Fruit fly (Drosophila melanogaster) whole organism, embryonic: ENCODE measurements around the gene ssp3.
A peak's percentile ranks its signal among the peaks of the same experiment; 100 is the strongest.

Experiments used
- Bdp1 ChIP-seq: fragments of 200-800 bp; sonication (Bioruptor generic); optimal IDR thresholded peaks from 3 replicates; lab custom pipeline; 2016; ENCODE audit warnings: missing biosample characterization, missing genetic modification characterization
- CG10321 ChIP-seq: fragments of 200-800 bp; sonication (Bioruptor generic); IDR thresholded peaks from 2 replicates; pipeline ENCODE4 v1.3.6; 2022; ENCODE audit warnings: missing biosample characterization, missing genetic modification characterization
- CG12659 ChIP-seq: fragments of 200-800 bp; sonication (Bioruptor generic); optimal IDR thresholded peaks from 3 replicates; lab custom pipeline; 2017; ENCODE audit warnings: mild to moderate bottlenecking, missing biosample characterization, missing genetic modification reagents, missing genetic modification characterization
- CG12744 ChIP-seq: fragments of 200-800 bp; sonication (Bioruptor generic); optimal IDR thresholded peaks from 2 replicates; lab custom pipeline; 2016; ENCODE audit warnings: missing biosample characterization, missing genetic modification characterization
- CG14710 ChIP-seq: fragments of 200-800 bp; sonication (Bioruptor generic); optimal IDR thresholded peaks from 3 replicates; lab custom pipeline; 2019; ENCODE audit warnings: missing biosample characterization, mild to moderate bottlenecking, missing genetic modification characterization, moderate library complexity
- CG16815 ChIP-seq: fragments of 200-800 bp; sonication (Bioruptor generic); optimal IDR thresholded peaks from 3 replicates; lab custom pipeline; 2017; ENCODE audit warnings: missing biosample characterization, mild to moderate bottlenecking, missing genetic modification characterization
- CG17361 ChIP-seq: fragments of 200-800 bp; sonication (Bioruptor generic); IDR thresholded peaks from 3 replicates; pipeline ENCODE4 v1.3.6; 2022; ENCODE audit warnings: missing biosample characterization, missing genetic modification characterization
- CG18262 ChIP-seq: fragments of 200-800 bp; optimal IDR thresholded peaks from 3 replicates; lab custom pipeline; 2019; ENCODE audit warnings: missing biosample characterization, mild to moderate bottlenecking, missing genetic modification characterization, moderate library complexity
- CG30403 ChIP-seq: fragments of 200-800 bp; sonication (Bioruptor generic); optimal IDR thresholded peaks from 3 replicates; lab custom pipeline; 2016; ENCODE audit warnings: missing biosample characterization, missing genetic modification characterization
- CG31224 ChIP-seq: fragments of 200-800 bp; sonication (Bioruptor generic); IDR thresholded peaks from 2 replicates; pipeline ENCODE4 v1.3.6; 2022; ENCODE audit warnings: missing biosample characterization, missing genetic modification characterization
- CG32772 ChIP-seq: fragments of 200-800 bp; sonication (Bioruptor generic); IDR thresholded peaks from 2 replicates; pipeline ENCODE4 v1.3.6; 2022; ENCODE audit warnings: missing biosample characterization, missing genetic modification characterization
- CG34224 ChIP-seq: fragments of 200-800 bp; sonication (Bioruptor generic); IDR thresholded peaks from 3 replicates; pipeline ENCODE4 v1.3.6; 2022; ENCODE audit warnings: missing biosample characterization, missing genetic modification characterization; ENCODE audit not compliant: partially characterized antibody
- CG3995 ChIP-seq: fragments of 200-800 bp; sonication (Bioruptor generic); optimal IDR thresholded peaks from 3 replicates; lab custom pipeline; 2016; ENCODE audit warnings: missing biosample characterization, missing genetic modification characterization
- CG4730 ChIP-seq: fragments of 200-800 bp; sonication (Bioruptor generic); IDR thresholded peaks from 2 replicates; pipeline ENCODE4 v1.3.6; 2022; ENCODE audit warnings: missing biosample characterization, missing genetic modification characterization
- CG4820 ChIP-seq: fragments of 200-800 bp; sonication (Bioruptor generic); optimal IDR thresholded peaks from 3 replicates; lab custom pipeline; 2016; ENCODE audit warnings: missing biosample characterization, missing genetic modification characterization
- CG4854 ChIP-seq: fragments of 200-800 bp; sonication (Bioruptor generic); optimal IDR thresholded peaks from 2 replicates; lab custom pipeline; 2016; ENCODE audit warnings: missing biosample characterization, missing genetic modification characterization, inconsistent platforms
- CG5180 ChIP-seq: fragments of 200-800 bp; sonication (Bioruptor generic); optimal IDR thresholded peaks from 3 replicates; lab custom pipeline; 2017; ENCODE audit warnings: missing biosample characterization, missing genetic modification characterization, mild to moderate bottlenecking, moderate library complexity, missing genetic modification reagents
- CG7839 ChIP-seq: fragments of 200-800 bp; sonication (Bioruptor generic); optimal IDR thresholded peaks from 3 replicates; lab custom pipeline; 2018; ENCODE audit warnings: missing biosample characterization, mild to moderate bottlenecking, missing genetic modification characterization, moderate library complexity
- CG7987 ChIP-seq: fragments of 200-800 bp; sonication (Bioruptor generic); optimal IDR thresholded peaks from 2 replicates; lab custom pipeline; 2018; ENCODE audit warnings: missing biosample characterization, mild to moderate bottlenecking, missing genetic modification characterization, moderate library complexity
- CG8290 ChIP-seq, 3 experiments: fragments of 200-800 bp; sonication (Bioruptor generic); optimal IDR thresholded peaks; 2 replicates each; lab custom pipeline; 2016 to 2019; ENCODE audit warnings: missing biosample characterization in 3 of 3, missing genetic modification characterization in 3 of 3, mild to moderate bottlenecking in 2 of 3, moderate library complexity in 1 of 3
- CG9817 ChIP-seq: fragments of 200-800 bp; sonication (Bioruptor generic); optimal IDR thresholded peaks from 2 replicates; lab custom pipeline; 2018; ENCODE audit warnings: missing biosample characterization, mild to moderate bottlenecking, missing genetic modification characterization, moderate library complexity
- CTCF ChIP-seq: fragments of 200-800 bp; sonication (Bioruptor generic); optimal IDR thresholded peaks from 2 replicates; lab custom pipeline; 2017; ENCODE audit warnings: missing biosample characterization, mild to moderate bottlenecking, missing genetic modification characterization, moderate library complexity
- CkIIα-i1 ChIP-seq: fragments of 200-800 bp; sonication (Bioruptor generic); IDR thresholded peaks from 2 replicates; pipeline ENCODE4 v1.3.6; 2022; ENCODE audit warnings: missing biosample characterization, missing genetic modification characterization
- D ChIP-seq, 2 experiments: fragments of 200-800 bp in 1 of 2; fragments of >200 bp in 1 of 2; sonication (Bioruptor generic) in 1 of 2; optimal IDR thresholded peaks; 2 replicates in 1 of 2; 3 replicates in 1 of 2; lab custom pipeline; 2017; ENCODE audit warnings: mild to moderate bottlenecking in 1 of 2, missing biosample characterization in 1 of 2, missing genetic modification characterization in 1 of 2, missing genetic modification reagents in 1 of 2
- Elba2 ChIP-seq: fragments of 200-800 bp; sonication (Bioruptor generic); optimal IDR thresholded peaks from 3 replicates; lab custom pipeline; 2016; ENCODE audit warnings: missing biosample characterization, missing genetic modification characterization
- NC2β ChIP-seq: fragments of 200-800 bp; sonication (Bioruptor generic); optimal IDR thresholded peaks from 2 replicates; lab custom pipeline; 2016; ENCODE audit warnings: missing biosample characterization, missing genetic modification characterization
- Sox100B ChIP-seq: fragments of 200-800 bp; sonication (Bioruptor generic); optimal IDR thresholded peaks from 3 replicates; lab custom pipeline; 2018; ENCODE audit warnings: missing biosample characterization, mild to moderate bottlenecking, missing genetic modification characterization
- Sry-β ChIP-seq: fragments of 200-800 bp; sonication (Bioruptor generic); optimal IDR thresholded peaks from 2 replicates; lab custom pipeline; 2018; ENCODE audit warnings: missing biosample characterization, mild to moderate bottlenecking, missing genetic modification characterization, moderate library complexity
- corto ChIP-seq: fragments of 200-800 bp; sonication (Bioruptor generic); optimal IDR thresholded peaks from 2 replicates; lab custom pipeline; 2016; ENCODE audit warnings: missing biosample characterization, mild to moderate bottlenecking, missing genetic modification characterization, moderate library complexity
- crc ChIP-seq: fragments of 200-800 bp; sonication (Bioruptor generic); optimal IDR thresholded peaks from 2 replicates; lab custom pipeline; 2016; ENCODE audit warnings: missing biosample characterization, missing genetic modification characterization
- cwo ChIP-seq: fragments of 200-800 bp; sonication (Bioruptor generic); optimal IDR thresholded peaks from 3 replicates; lab custom pipeline; 2017; ENCODE audit warnings: missing biosample characterization, missing genetic modification characterization, mild to moderate bottlenecking, moderate library complexity, missing genetic modification reagents
- dati ChIP-seq: fragments of 200-800 bp; sonication (Bioruptor generic); IDR thresholded peaks from 2 replicates; pipeline ENCODE4 v1.3.6; 2022; ENCODE audit warnings: missing biosample characterization, missing genetic modification characterization
- dysf ChIP-seq: fragments of 200-800 bp; sonication (Bioruptor generic); IDR thresholded peaks from 3 replicates; pipeline ENCODE4 v1.3.6; 2022; ENCODE audit warnings: missing biosample characterization, missing genetic modification characterization
- eve ChIP-seq, 2 experiments: fragments of >200 bp; optimal IDR thresholded peaks; 2 replicates each; lab custom pipeline; 2017; ENCODE audit warnings: missing biosample characterization in 2 of 2, missing genetic modification characterization in 2 of 2
- fd96Cb ChIP-seq: fragments of 200-800 bp; sonication (Bioruptor generic); optimal IDR thresholded peaks from 2 replicates; lab custom pipeline; 2018; ENCODE audit warnings: missing biosample characterization, mild to moderate bottlenecking, missing genetic modification characterization, moderate library complexity
- gem ChIP-seq: fragments of 200-800 bp; sonication (Bioruptor generic); optimal IDR thresholded peaks from 2 replicates; lab custom pipeline; 2019; ENCODE audit warnings: missing biosample characterization, mild to moderate bottlenecking, missing genetic modification characterization, moderate library complexity
- gsb-n ChIP-seq: fragments of 200-800 bp; sonication (Bioruptor generic); optimal IDR thresholded peaks from 3 replicates; lab custom pipeline; 2018; ENCODE audit warnings: missing biosample characterization, mild to moderate bottlenecking, missing genetic modification characterization
- hkb ChIP-seq, 2 experiments: fragments of 200-800 bp in 1 of 2; fragments of >200 bp in 1 of 2; sonication (Bioruptor generic) in 1 of 2; IDR thresholded peaks in 1 of 2; optimal IDR thresholded peaks in 1 of 2; 2 replicates each; pipeline versions ENCODE4 v1.3.6 to Lab custom; 2017 to 2022; ENCODE audit warnings: missing biosample characterization in 1 of 2, missing genetic modification characterization in 1 of 2
- inv ChIP-seq: fragments of 200-800 bp; sonication (Bioruptor generic); IDR thresholded peaks from 2 replicates; pipeline ENCODE4 v1.3.6; 2022; ENCODE audit warnings: missing biosample characterization, missing genetic modification characterization; ENCODE audit not compliant: partially characterized antibody
- kah ChIP-seq: fragments of 200-800 bp; sonication (Bioruptor generic); optimal IDR thresholded peaks from 2 replicates; lab custom pipeline; 2018; ENCODE audit warnings: missing biosample characterization, mild to moderate bottlenecking, missing genetic modification characterization
- oc ChIP-seq: fragments of 200-800 bp; sonication (Bioruptor generic); optimal IDR thresholded peaks from 2 replicates; lab custom pipeline; 2018; ENCODE audit warnings: missing biosample characterization, mild to moderate bottlenecking, missing genetic modification characterization, moderate library complexity
- pho ChIP-seq: fragments of 200-800 bp; sonication (Bioruptor generic); optimal IDR thresholded peaks from 2 replicates; lab custom pipeline; 2016; ENCODE audit warnings: missing biosample characterization, missing genetic modification characterization
- sd ChIP-seq: fragments of 200-800 bp; sonication (Bioruptor generic); optimal IDR thresholded peaks from 3 replicates; lab custom pipeline; 2018; ENCODE audit warnings: missing biosample characterization, mild to moderate bottlenecking, missing genetic modification characterization, moderate library complexity
- shn ChIP-seq: fragments of 200-800 bp; sonication (Bioruptor generic); optimal IDR thresholded peaks from 3 replicates; lab custom pipeline; 2016; ENCODE audit warnings: missing biosample characterization, missing genetic modification characterization
- slbo ChIP-seq: fragments of 200-800 bp; sonication (Bioruptor generic); IDR thresholded peaks from 2 replicates; pipeline ENCODE4 v1.3.6; 2022; ENCODE audit warnings: missing biosample characterization, missing genetic modification characterization
- so ChIP-seq: fragments of 200-800 bp; sonication (Bioruptor generic); IDR thresholded peaks from 3 replicates; pipeline ENCODE4 v1.3.6; 2022; ENCODE audit warnings: missing biosample characterization, missing genetic modification characterization
- zfh1 ChIP-seq: fragments of 200-800 bp; sonication (Bioruptor generic); IDR thresholded peaks from 3 replicates; pipeline ENCODE4 v1.3.6; 2022; ENCODE audit warnings: missing biosample characterization, missing genetic modification characterization

The ssp3 gene

DNA sequence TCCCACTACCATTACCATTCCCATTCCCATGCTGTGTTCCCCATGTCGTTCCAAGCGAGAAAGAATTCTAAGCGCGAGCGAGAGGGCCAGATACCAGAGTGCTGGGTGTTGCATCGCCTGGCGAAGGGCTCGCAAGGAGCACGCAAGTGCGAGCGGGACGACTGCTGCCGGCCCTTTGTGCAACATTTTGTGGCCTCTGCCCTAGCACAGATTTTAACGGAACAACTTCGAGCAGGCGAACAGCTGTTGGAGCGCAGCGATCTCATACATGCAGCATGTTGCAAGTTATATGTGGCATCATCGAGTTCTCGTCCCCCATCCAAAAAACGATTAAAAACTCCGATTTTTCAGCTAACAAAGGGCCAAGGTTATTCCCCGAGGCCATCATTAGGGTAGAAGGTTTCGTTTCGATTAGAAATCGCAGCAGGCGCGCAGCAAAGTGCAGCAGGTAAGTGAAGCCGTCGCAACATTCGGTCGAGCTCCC lies 3.8 kb upstream of the ssp3 start (continued):
- TF ChIP-seq CG9817 (tag; lab: Kevin White, UChicago) (no peak), NC2β (GFP tag; lab: Kevin White, UChicago) (no peak), kah (GFP tag; lab: Kevin White, UChicago) (no peak), so (GFP tag; lab: Robert Waterston, UW) (no peak), eve (GFP tag; optimal IDR thresholded peaks at IDR 0.05; lab: Kevin White, UChicago) (no peak), CkIIα-i1 (GFP tag; lab: Robert Waterston, UW) (no peak), D (optimal IDR thresholded peaks at IDR 0.05; lab: Kevin White, UChicago) (peak; percentile 93), D (GFP tag; optimal IDR thresholded peaks at IDR 0.05; lab: Kevin White, UChicago) (no peak), inv (GFP tag; lab: Robert Waterston, UW) (peak; percentile 34; the same call in 1 of the 2 replicates), CG12659 (GFP tag; lab: Kevin White, UChicago) (no peak), dati (GFP tag; lab: Robert Waterston, UW) (no peak), CG32772 (no peak), CG8290 (GFP tag; optimal IDR thresholded peaks at IDR 0.05; lab: Kevin White, UChicago) (no peak), CG8290 (tag; optimal IDR thresholded peaks at IDR 0.05; lab: Kevin White, UChicago) (no peak), CG4730 (GFP tag; lab: Robert Waterston, UW) (no peak), fd96Cb (tag; lab: Kevin White, UChicago) (no peak), Elba2 (no peak), oc (tag; lab: Kevin White, UChicago) (no peak), CG16815 (GFP tag; lab: Kevin White, UChicago) (no peak), CG3995 (GFP tag; lab: Kevin White, UChicago) (no peak), crc (GFP tag; lab: Kevin White, UChicago) (no peak), Bdp1 (GFP tag; lab: Kevin White, UChicago) (no peak), CG4820 (GFP tag; lab: Kevin White, UChicago) (no peak), CG10321 (GFP tag; lab: Robert Waterston, UW) (peak; percentile 94), CG4854 (no peak), CG17361 (GFP tag; lab: Robert Waterston, UW) (no peak)

dm6 chr2L:18946636-18947514 lies 3.1 kb upstream of the ssp3 start:
- TF ChIP-seq CG30403 (GFP tag; lab: Kevin White, UChicago) (no peak), cwo (no peak), CG12744 (no peak), CTCF (GFP tag; lab: Kevin White, UChicago) (no peak), hkb (optimal IDR thresholded peaks at IDR 0.05; lab: Kevin White, UChicago) (no peak), hkb (GFP tag; IDR thresholded peaks at IDR 0.05; lab: Robert Waterston, UW) (0 out of 2 replicates have a peak, but pooled peaks have one; percentile 7), Sox100B (GFP tag; lab: Kevin White, UChicago) (peak; percentile 3), slbo (GFP tag; lab: Robert Waterston, UW) (0 out of 2 replicates have a peak, but pooled peaks have one; percentile 9), CG31224 (peak; percentile 93), sd (tag; lab: Kevin White, UChicago) (no peak), Sry-β (GFP tag; lab: Kevin White, UChicago) (no peak), zfh1 (GFP tag; lab: Robert Waterston, UW) (0 out of 3 replicates have a peak, but pooled peaks have one; percentile 38), gsb-n (tag; lab: Kevin White, UChicago) (peak; percentile 61), shn (GFP tag; lab: Kevin White, UChicago) (no peak), CG7839 (tag; lab: Kevin White, UChicago) (peak; percentile 46), CG34224 (no peak), CG5180 (GFP tag; lab: Kevin White, UChicago) (no peak), CG14710 (peak; percentile 64), pho (GFP tag; lab: Kevin White, UChicago) (no peak), corto (GFP tag; lab: Kevin White, UChicago) (peak; percentile 49), gem (peak; percentile 78), CG18262 (tag; lab: Kevin White, UChicago) (peak; percentile 80), dysf (0 out of 3 replicates have a peak, but pooled peaks have one; percentile 20), CG7987 (GFP tag; lab: Kevin White, UChicago) (no peak)
